Worm (Caenorhabditis elegans) whole organism, young adult: Measurements from ENCODE around the gene C17H11.4.
A peak's percentile ranks its signal among the peaks of the same experiment; 100 is the strongest.

Source experiments
- B0035.1 ChIP-seq: sonication (generic microtip); optimal IDR thresholded peaks from 2 replicates; lab custom pipeline; 2016; ENCODE audit warnings: missing genetic modification characterization, mild to moderate bottlenecking, missing compliant biosample characterization, missing genotype, missing genetic modification reagents
- B0261.1 ChIP-seq: sonication (generic microtip); optimal IDR thresholded peaks from 2 replicates; lab custom pipeline; 2016; ENCODE audit warnings: mild to moderate bottlenecking, missing genetic modification characterization, moderate library complexity, missing compliant biosample characterization
- D2030.7 ChIP-seq: fragments of 200-800 bp; sonication (Bioruptor generic); IDR thresholded peaks from 2 replicates; pipeline ENCODE4 v1.3.6; 2022; ENCODE audit warnings: missing genetic modification reagents, missing genetic modification characterization, missing compliant biosample characterization
- F33H1.4 ChIP-seq: fragments of 200-800 bp; sonication (Bioruptor generic); IDR thresholded peaks from 2 replicates; pipeline ENCODE4 v1.3.6; 2022; ENCODE audit warnings: missing genetic modification reagents, missing genetic modification characterization, missing compliant biosample characterization
- F37B4.10 ChIP-seq: fragments of 200-800 bp; sonication (Bioruptor generic); IDR thresholded peaks from 2 replicates; pipeline ENCODE4 v1.3.6; 2022; ENCODE audit warnings: missing genetic modification characterization, missing compliant biosample characterization
- F52B5.7 ChIP-seq: sonication (generic microtip); optimal IDR thresholded peaks from 2 replicates; lab custom pipeline; 2016; ENCODE audit warnings: mild to moderate bottlenecking, missing genetic modification characterization, missing compliant biosample characterization
- F55B11.4 ChIP-seq: sonication (generic microtip); optimal IDR thresholded peaks from 2 replicates; lab custom pipeline; 2016; ENCODE audit warnings: missing compliant biosample characterization, missing genetic modification characterization, borderline replicate concordance; ENCODE audit not compliant: insufficient read depth
- K11D2.4 ChIP-seq: fragments of 200-800 bp; sonication (Bioruptor generic); IDR thresholded peaks from 2 replicates; pipeline ENCODE4 v1.3.6; 2022; ENCODE audit warnings: missing genetic modification reagents, missing genetic modification characterization, missing compliant biosample characterization
- K12H6.12 ChIP-seq: fragments of 200-800 bp; sonication (Bioruptor generic); optimal IDR thresholded peaks from 2 replicates; lab custom pipeline; 2018; ENCODE audit warnings: mild to moderate bottlenecking, missing genetic modification characterization, missing compliant biosample characterization
- Y53F4B.3 ChIP-seq: fragments of 200-800 bp; sonication (Bioruptor generic); IDR thresholded peaks from 2 replicates; pipeline ENCODE4 v1.3.6; 2022; ENCODE audit warnings: missing genetic modification reagents, missing genetic modification characterization, missing compliant biosample characterization
- Y56A3A.18 ChIP-seq: fragments of 200-800 bp; sonication (Bioruptor generic); IDR thresholded peaks from 2 replicates; pipeline ENCODE4 v1.3.6; 2022; ENCODE audit warnings: missing genetic modification reagents, missing genetic modification characterization, missing compliant biosample characterization
- Y67H2A.10 ChIP-seq: fragments of 200-800 bp; sonication (Bioruptor generic); conservative IDR thresholded peaks from 2 replicates; pipeline ENCODE4 v1.3.6; 2022; ENCODE audit warnings: missing genetic modification reagents, missing genetic modification characterization, missing compliant biosample characterization
- aptf-3 ChIP-seq: fragments of 200-800 bp; sonication (Bioruptor generic); IDR thresholded peaks from 2 replicates; pipeline ENCODE4 v1.3.6; 2022; ENCODE audit warnings: missing genetic modification characterization, missing compliant biosample characterization
- atf-7 ChIP-seq: sonication (generic microtip); optimal IDR thresholded peaks from 2 replicates; lab custom pipeline; 2017; ENCODE audit warnings: mild to moderate bottlenecking, missing genetic modification characterization, missing compliant biosample characterization
- attf-3 ChIP-seq: fragments of 200-800 bp; sonication (Bioruptor generic); conservative IDR thresholded peaks from 2 replicates; pipeline ENCODE4 v1.3.6; 2022; ENCODE audit warnings: missing genetic modification reagents, missing genetic modification characterization, missing compliant biosample characterization
- ceh-27 ChIP-seq: fragments of 200-800 bp; sonication (Bioruptor generic); optimal IDR thresholded peaks from 2 replicates; lab custom pipeline; 2018; ENCODE audit warnings: mild to moderate bottlenecking, missing genetic modification characterization, moderate library complexity, missing compliant biosample characterization
- ceh-79 ChIP-seq: sonication (generic microtip); optimal IDR thresholded peaks from 2 replicates; lab custom pipeline; 2017; ENCODE audit warnings: mild to moderate bottlenecking, missing genetic modification characterization, missing compliant biosample characterization
- chd-7 ChIP-seq: sonication (generic microtip); optimal IDR thresholded peaks from 2 replicates; lab custom pipeline; 2016; ENCODE audit warnings: mild to moderate bottlenecking, missing genetic modification characterization, moderate library complexity, missing compliant biosample characterization
- dox-1 ChIP-seq: fragments of 200-800 bp; sonication (Bioruptor generic); IDR thresholded peaks from 2 replicates; pipeline ENCODE4 v1.3.6; 2022; ENCODE audit warnings: missing genetic modification reagents, missing genetic modification characterization, missing compliant biosample characterization
- efl-1 ChIP-seq: fragments of 150-350 bp; optimal IDR thresholded peaks from 2 replicates; lab custom pipeline; 2014; ENCODE audit warnings: missing biosample characterization, missing genetic modification reagents, missing genetic modification characterization
- egl-44 ChIP-seq: fragments of 200-800 bp; sonication (Bioruptor generic); IDR thresholded peaks from 2 replicates; pipeline ENCODE4 v1.3.6; 2022; ENCODE audit warnings: missing genetic modification reagents, missing genetic modification characterization, missing compliant biosample characterization
- egrh-3 ChIP-seq: fragments of 200-800 bp; sonication (Bioruptor generic); IDR thresholded peaks from 2 replicates; pipeline ENCODE4 v1.3.6; 2022; ENCODE audit warnings: missing genetic modification reagents, missing genetic modification characterization, missing compliant biosample characterization
- fkh-3 ChIP-seq: sonication (generic microtip); optimal IDR thresholded peaks from 2 replicates; lab custom pipeline; 2016; ENCODE audit warnings: mild to moderate bottlenecking, missing genetic modification characterization, missing compliant biosample characterization
- gei-17 ChIP-seq: fragments of 200-800 bp; sonication (Bioruptor generic); optimal IDR thresholded peaks from 2 replicates; lab custom pipeline; 2018; ENCODE audit warnings: mild to moderate bottlenecking, missing genetic modification characterization, missing compliant biosample characterization
- him-1 ChIP-seq: sonication (generic microtip); optimal IDR thresholded peaks from 2 replicates; lab custom pipeline; 2016; ENCODE audit warnings: missing genotype, missing genetic modification reagents, missing genetic modification characterization, missing compliant biosample characterization
- hlh-12 ChIP-seq: sonication (generic microtip); optimal IDR thresholded peaks from 2 replicates; lab custom pipeline; 2016; ENCODE audit warnings: missing genetic modification characterization, missing compliant biosample characterization
- hmg-1.2 ChIP-seq: fragments of 200-800 bp; sonication (Bioruptor generic); IDR thresholded peaks from 2 replicates; pipeline ENCODE4 v1.3.6; 2022; ENCODE audit warnings: missing genetic modification reagents, missing genetic modification characterization, missing compliant biosample characterization
- madf-10 ChIP-seq: sonication (generic microtip); optimal IDR thresholded peaks from 2 replicates; lab custom pipeline; 2016; ENCODE audit warnings: mild to moderate bottlenecking, missing genetic modification characterization, missing compliant biosample characterization
- mcd-1 ChIP-seq: fragments of 200-800 bp; sonication (Bioruptor generic); IDR thresholded peaks from 2 replicates; pipeline ENCODE4 v1.3.6; 2022; ENCODE audit warnings: missing genetic modification reagents, missing genetic modification characterization, missing compliant biosample characterization
- nfya-1 ChIP-seq: sonication (generic microtip); optimal IDR thresholded peaks from 2 replicates; lab custom pipeline; 2017; ENCODE audit warnings: antibody characterized with exemption, missing compliant biosample characterization, missing genetic modification characterization, borderline replicate concordance; ENCODE audit not compliant: insufficient read depth
- nfya-2 ChIP-seq: fragments of 200-800 bp; sonication (Bioruptor generic); IDR thresholded peaks from 2 replicates; pipeline ENCODE4 v1.3.6; 2022; ENCODE audit warnings: missing genetic modification reagents, missing genetic modification characterization, missing compliant biosample characterization
- nfyb-1 ChIP-seq: fragments of 200-800 bp; sonication (Bioruptor generic); IDR thresholded peaks from 2 replicates; pipeline ENCODE4 v1.3.6; 2022; ENCODE audit warnings: missing genetic modification reagents, missing genetic modification characterization, missing compliant biosample characterization
- nhr-120 ChIP-seq: fragments of 200-800 bp; sonication (Bioruptor generic); IDR thresholded peaks from 2 replicates; pipeline ENCODE4 v1.3.6; 2022; ENCODE audit warnings: missing genetic modification characterization, missing compliant biosample characterization
- pbrm-1 ChIP-seq: fragments of 200-800 bp; sonication (Bioruptor generic); IDR thresholded peaks from 2 replicates; pipeline ENCODE4 v1.3.6; 2022; ENCODE audit warnings: missing genetic modification reagents, missing genetic modification characterization, missing compliant biosample characterization
- rcor-1 ChIP-seq: fragments of 200-800 bp; sonication (Bioruptor generic); IDR thresholded peaks from 2 replicates; pipeline ENCODE4 v1.3.6; 2022; ENCODE audit warnings: missing genetic modification reagents, missing genetic modification characterization, missing compliant biosample characterization
- sdz-38 ChIP-seq: sonication (generic microtip); optimal IDR thresholded peaks from 2 replicates; lab custom pipeline; 2016; ENCODE audit warnings: missing genotype, missing genetic modification characterization, missing compliant biosample characterization
- snpc-1.3 ChIP-seq: sonication (generic microtip); optimal IDR thresholded peaks from 2 replicates; lab custom pipeline; 2017; ENCODE audit warnings: missing genetic modification characterization, mild to moderate bottlenecking, missing compliant biosample characterization, antibody characterized with exemption, moderate library complexity, missing genotype, missing genetic modification reagents; ENCODE audit not compliant: insufficient read depth
- snpc-3.4 ChIP-seq: sonication (generic microtip); optimal IDR thresholded peaks from 2 replicates; lab custom pipeline; 2017; ENCODE audit warnings: missing genetic modification characterization, mild to moderate bottlenecking, missing compliant biosample characterization, antibody characterized with exemption, moderate library complexity, missing genotype, missing genetic modification reagents
- snpc-4 ChIP-seq, 5 experiments: fragments of 150-350 bp in 1 of 5; sonication (generic microtip) in 4 of 5; optimal IDR thresholded peaks; 2 replicates each; lab custom pipeline; 2014 to 2018; ENCODE audit warnings: missing genetic modification characterization in 5 of 5, missing biosample characterization in 3 of 5, antibody characterized with exemption in 2 of 5, mild to moderate bottlenecking in 2 of 5, missing compliant biosample characterization in 2 of 5, missing genotype in 2 of 5, moderate library complexity in 2 of 5, missing genetic modification reagents in 1 of 5
- somi-1 ChIP-seq: fragments of 200-800 bp; sonication (Bioruptor generic); optimal IDR thresholded peaks from 2 replicates; lab custom pipeline; 2018; ENCODE audit warnings: mild to moderate bottlenecking, missing genetic modification characterization, missing compliant biosample characterization
- sptf-2 ChIP-seq: fragments of 200-800 bp; sonication (Bioruptor generic); optimal IDR thresholded peaks from 2 replicates; lab custom pipeline; 2018; ENCODE audit warnings: mild to moderate bottlenecking, missing genetic modification characterization, missing compliant biosample characterization
- tbp1 ChIP-seq: fragments of 200-800 bp; sonication (Bioruptor generic); optimal IDR thresholded peaks from 2 replicates; lab custom pipeline; 2018; ENCODE audit warnings: mild to moderate bottlenecking, missing genetic modification characterization, missing compliant biosample characterization
- unc-62 ChIP-seq: fragments of 150-350 bp; optimal IDR thresholded peaks from 2 replicates; lab custom pipeline; 2014; ENCODE audit warnings: missing biosample characterization, missing genetic modification reagents, missing genetic modification characterization
- zfh-2 ChIP-seq: fragments of 200-800 bp; sonication (Bioruptor generic); conservative IDR thresholded peaks from 2 replicates; pipeline ENCODE4 v1.3.6; 2022; ENCODE audit warnings: missing genetic modification reagents, missing genetic modification characterization, missing compliant biosample characterization
- ztf-22 ChIP-seq: fragments of 200-800 bp; sonication (Bioruptor generic); optimal IDR thresholded peaks from 2 replicates; lab custom pipeline; 2018; ENCODE audit warnings: mild to moderate bottlenecking, missing genetic modification characterization, moderate library complexity, missing compliant biosample characterization
- ztf-6 ChIP-seq: fragments of 200-800 bp; sonication (Bioruptor generic); IDR thresholded peaks from 2 replicates; pipeline ENCODE4 v1.3.6; 2022; ENCODE audit warnings: missing genetic modification reagents, missing genetic modification characterization, missing compliant biosample characterization

The C17H11.4 gene

DNA sequence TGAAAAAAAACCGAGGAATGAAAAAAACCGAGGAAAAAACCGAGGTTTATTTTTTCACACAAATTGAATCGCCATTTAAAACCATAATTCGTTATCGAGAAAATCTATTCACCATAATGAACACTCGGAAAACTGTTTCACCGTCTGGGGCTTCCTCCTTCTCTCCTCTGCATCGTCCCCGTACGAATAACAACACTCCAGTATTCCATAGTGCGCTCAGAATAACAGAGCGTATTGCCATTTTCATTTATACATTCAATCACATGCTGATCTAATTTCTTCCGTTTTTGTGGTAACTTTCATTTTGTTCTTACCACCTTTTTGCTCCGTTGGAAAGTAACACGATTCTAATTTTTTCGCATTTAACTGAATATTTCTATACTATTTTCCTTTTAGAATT lies 11.9 kb downstream of the C17H11.4 start, which contains the start of gene C17H11.2:
Gene C17H11.2 (plus strand): TSS at position 397 of the 400 bp plus-strand sequence.
- TF ChIP-seq Y67H2A.10 (GFP tag; lab: Robert Waterston, UW) (no peak), hmg-1.2 (GFP tag; lab: Robert Waterston, UW) (peak; percentile 23; the same call in 1 of the 2 replicates), F33H1.4 (GFP tag; lab: Robert Waterston, UW) (no peak), attf-3 (GFP tag; lab: Robert Waterston, UW) (peak; percentile 69), efl-1 (GFP tag; lab: Kevin White, UChicago) (no peak), sdz-38 (tag; lab: Kevin White, UChicago) (no peak)

ce11 chrX:8163555-8163954 lies 17.9 kb downstream of the C17H11.4 start:
- TF ChIP-seq unc-62, result no peak
- no peak for TF ChIP-seq snpc-4 (GFP tag; optimal IDR thresholded peaks at IDR 0.05; lab: Kevin White, UChicago)
- TF ChIP-seq snpc-4 (tag; optimal IDR thresholded peaks at IDR 0.05; lab: Kevin White, UChicago), result no peak
- 0 out of 2 replicates have a peak, but pooled peaks have one; percentile 51 for TF ChIP-seq K11D2.4
- TF ChIP-seq nhr-120 (GFP tag; lab: Robert Waterston, UW), result no peak
- TF ChIP-seq tbp1, result peak; percentile 21
- peak; percentile 35 for TF ChIP-seq gei-17 (GFP tag; lab: Kevin White, UChicago)
- TF ChIP-seq Y53F4B.3 (GFP tag; lab: Robert Waterston, UW), result no peak
- TF ChIP-seq rcor-1 (GFP tag; lab: Robert Waterston, UW), result peak; percentile 83
- TF ChIP-seq nfyb-1, result no peak
- peak; percentile 49 for TF ChIP-seq ceh-27 (GFP tag; lab: Kevin White, UChicago)
- peak; percentile 6 for TF ChIP-seq F52B5.7 (tag; lab: Kevin White, UChicago)
- TF ChIP-seq B0035.1 (tag; lab: Kevin White, UChicago), result no peak
- 0 out of 2 replicates have a peak, but pooled peaks have one; percentile 14 for TF ChIP-seq egl-44
- no peak for TF ChIP-seq him-1 (tag; lab: Kevin White, UChicago)
- TF ChIP-seq nfya-1 (tag; lab: Kevin White, UChicago), result no peak
- TF ChIP-seq dox-1 (GFP tag; lab: Robert Waterston, UW), result peak; percentile 32; the same call in 1 of the 2 replicates
- TF ChIP-seq ztf-22, result no peak
- no peak for TF ChIP-seq snpc-1.3 (tag; lab: Kevin White, UChicago)
- no peak for TF ChIP-seq sdz-38 (tag; lab: Kevin White, UChicago)
- TF ChIP-seq ztf-6 (GFP tag; lab: Robert Waterston, UW), result 0 out of 2 replicates have a peak, but pooled peaks have one; percentile 9
- no peak for TF ChIP-seq hlh-12 (tag; lab: Kevin White, UChicago)
- TF ChIP-seq atf-7, result peak; percentile 3
- no peak for TF ChIP-seq D2030.7 (GFP tag; lab: Robert Waterston, UW)
- no peak for TF ChIP-seq Y56A3A.18 (GFP tag; lab: Robert Waterston, UW)
- TF ChIP-seq mcd-1 (GFP tag; lab: Robert Waterston, UW), result peak; percentile 60
- TF ChIP-seq sptf-2 (GFP tag; lab: Kevin White, UChicago), result peak; percentile 40
- TF ChIP-seq nfya-2 (GFP tag; lab: Robert Waterston, UW), result no peak
- 0 out of 2 replicates have a peak, but pooled peaks have one; percentile 87 for TF ChIP-seq F37B4.10 (GFP tag; lab: Robert Waterston, UW)
- TF ChIP-seq fkh-3, result peak; percentile 3
- no peak for TF ChIP-seq B0261.1 (tag; lab: Kevin White, UChicago)
- no peak for TF ChIP-seq snpc-3.4 (tag; lab: Kevin White, UChicago)
- TF ChIP-seq pbrm-1 (GFP tag; lab: Robert Waterston, UW), result 0 out of 2 replicates have a peak, but pooled peaks have one; percentile 39
- TF ChIP-seq madf-10 (tag; lab: Kevin White, UChicago), result no peak
- TF ChIP-seq aptf-3 (GFP tag; lab: Robert Waterston, UW), result 0 out of 2 replicates have a peak, but pooled peaks have one; percentile 66
- TF ChIP-seq zfh-2 (GFP tag; lab: Robert Waterston, UW), result peak; percentile 99
- no peak for TF ChIP-seq F55B11.4
- TF ChIP-seq K12H6.12 (tag; lab: Kevin White, UChicago), result peak; percentile 85
- peak; percentile 70 for TF ChIP-seq chd-7
- TF ChIP-seq egrh-3 (GFP tag; lab: Robert Waterston, UW), result peak; percentile 95
- peak; percentile 51 for TF ChIP-seq somi-1 (GFP tag; lab: Kevin White, UChicago)
- peak; percentile 11 for TF ChIP-seq ceh-79 (tag; lab: Kevin White, UChicago)
